Worm (Caenorhabditis elegans) whole organism, early embryonic: ENCODE results near the gene tag-115.

Experiments
- B0310.2 ChIP-seq: sonication (generic microtip); optimal IDR thresholded peaks from 2 replicates; lab custom pipeline; 2016; ENCODE audit warnings: mild to moderate bottlenecking, missing genetic modification characterization, missing compliant biosample characterization
- F13C5.2 ChIP-seq: sonication (generic microtip); optimal IDR thresholded peaks from 2 replicates; lab custom pipeline; 2017; ENCODE audit warnings: mild to moderate bottlenecking, missing genetic modification characterization, inconsistent platforms, missing compliant biosample characterization
- aly-1 ChIP-seq: sonication (generic microtip); optimal IDR thresholded peaks from 2 replicates; lab custom pipeline; 2016; ENCODE audit warnings: missing genetic modification characterization, missing compliant biosample characterization
- ama-1 ChIP-seq: fragments of 150-350 bp; optimal IDR thresholded peaks from 2 replicates; lab custom pipeline; 2014
- ceh-13 ChIP-seq: fragments of 200-800 bp; sonication (Bioruptor generic); optimal IDR thresholded peaks from 2 replicates; lab custom pipeline; 2018; ENCODE audit warnings: mild to moderate bottlenecking, missing genetic modification characterization, missing compliant biosample characterization
- ceh-36 ChIP-seq: sonication (generic microtip); optimal IDR thresholded peaks from 2 replicates; lab custom pipeline; 2016; ENCODE audit warnings: missing genetic modification characterization, inconsistent platforms, missing compliant biosample characterization
- ets-7 ChIP-seq: sonication (generic microtip); optimal IDR thresholded peaks from 2 replicates; lab custom pipeline; 2016; ENCODE audit warnings: missing genotype, missing genetic modification characterization, missing compliant biosample characterization
- flt-1 ChIP-seq: fragments of 200-800 bp; sonication (Bioruptor generic); IDR thresholded peaks from 2 replicates; pipeline ENCODE4 v1.3.6; 2022; ENCODE audit warnings: missing genetic modification characterization, missing compliant biosample characterization
- hmbx-1 ChIP-seq: sonication (generic microtip); optimal IDR thresholded peaks from 2 replicates; lab custom pipeline; 2016; ENCODE audit warnings: mild to moderate bottlenecking, missing genetic modification characterization, missing compliant biosample characterization
- hmg-4 ChIP-seq: fragments of 200-800 bp; sonication (Bioruptor generic); optimal IDR thresholded peaks from 2 replicates; lab custom pipeline; 2018; ENCODE audit warnings: mild to moderate bottlenecking, missing genetic modification characterization, missing compliant biosample characterization
- hnd-1 ChIP-seq: sonication (generic microtip); optimal IDR thresholded peaks from 2 replicates; lab custom pipeline; 2016; ENCODE audit warnings: missing genetic modification characterization, missing compliant biosample characterization
- pes-1 ChIP-seq: fragments of 200-800 bp; sonication (Bioruptor generic); IDR thresholded peaks from 2 replicates; pipeline ENCODE4 v1.3.6; 2022; ENCODE audit warnings: missing genetic modification reagents, missing genetic modification characterization, missing compliant biosample characterization
- scrt-1 ChIP-seq: fragments of 200-800 bp; sonication (Bioruptor generic); IDR thresholded peaks from 2 replicates; pipeline ENCODE4 v1.3.6; 2022; ENCODE audit warnings: missing genetic modification characterization, missing compliant biosample characterization
- sea-1 ChIP-seq: fragments of 200-800 bp; sonication (Bioruptor generic); conservative IDR thresholded peaks from 2 replicates; pipeline ENCODE4 v1.3.6; 2022; ENCODE audit warnings: missing genetic modification characterization, missing compliant biosample characterization
- tbx-11 ChIP-seq: fragments of 200-800 bp; sonication (Bioruptor generic); IDR thresholded peaks from 2 replicates; pipeline ENCODE4 v1.3.6; 2022; ENCODE audit warnings: missing genetic modification characterization, missing compliant biosample characterization
- tbx-37 ChIP-seq: fragments of 200-800 bp; sonication (Bioruptor generic); conservative IDR thresholded peaks from 2 replicates; pipeline ENCODE4 v1.3.6; 2022; ENCODE audit warnings: missing genetic modification reagents, missing genetic modification characterization, missing compliant biosample characterization
- tra-4 ChIP-seq: sonication (generic microtip); optimal IDR thresholded peaks from 2 replicates; lab custom pipeline; 2017; ENCODE audit warnings: missing genetic modification characterization, missing compliant biosample characterization

tag-115 gene

ce11 chrIV:13238943-13239861 is at the start of gene tag-115:
tag-115 (minus strand) TSS chrIV:13239414.
- no peak for TF ChIP-seq ama-1 (lab: Kevin White, UChicago)
- no peak for TF ChIP-seq hnd-1
- no peak for TF ChIP-seq ceh-36 (tag; lab: Kevin White, UChicago)
- no peak for TF ChIP-seq sea-1
- TF ChIP-seq ceh-13 = no peak
- TF ChIP-seq ets-7 (tag; lab: Kevin White, UChicago) = no peak
- no peak for TF ChIP-seq hmg-4 (GFP tag; lab: Kevin White, UChicago)
- no peak for TF ChIP-seq hmbx-1
- TF ChIP-seq tra-4 (tag; lab: Kevin White, UChicago) = no peak
- no peak for TF ChIP-seq scrt-1
- TF ChIP-seq tbx-11 (GFP tag; lab: Robert Waterston, UW) = no peak
- no peak for TF ChIP-seq F13C5.2 (tag; lab: Kevin White, UChicago)
- TF ChIP-seq aly-1 = no peak
- no peak for TF ChIP-seq flt-1 (GFP tag; lab: Robert Waterston, UW)
- no peak for TF ChIP-seq pes-1 (GFP tag; lab: Robert Waterston, UW)

ce11 chrIV:13282778-13283177 is 43.6 kb upstream of the tag-115 start, which contains the start of gene cpsf-3:
cpsf-3 (minus strand) TSS chrIV:13282878.
- TF ChIP-seq tbx-11 (GFP tag; lab: Robert Waterston, UW) = no peak
- TF ChIP-seq ceh-13 = no peak
- TF ChIP-seq tbx-37 = no peak
- TF ChIP-seq flt-1 (GFP tag; lab: Robert Waterston, UW) = no peak
- TF ChIP-seq hmg-4 (GFP tag; lab: Kevin White, UChicago) = no peak
- no peak for TF ChIP-seq ets-7 (tag; lab: Kevin White, UChicago)
- no peak for TF ChIP-seq hmbx-1
- no peak for TF ChIP-seq aly-1

- no peak for TF ChIP-seq hnd-1
- no peak for TF ChIP-seq hmg-4 (GFP tag; lab: Kevin White, UChicago)
- TF ChIP-seq ets-7 (tag; lab: Kevin White, UChicago) = no peak
- no peak for TF ChIP-seq flt-1 (GFP tag; lab: Robert Waterston, UW)
- TF ChIP-seq tbx-11 (GFP tag; lab: Robert Waterston, UW) = no peak
- no peak for TF ChIP-seq pes-1 (GFP tag; lab: Robert Waterston, UW)
- no peak for TF ChIP-seq hmbx-1
- TF ChIP-seq ceh-13 = no peak
- TF ChIP-seq ama-1 (lab: Kevin White, UChicago) = no peak
- TF ChIP-seq B0310.2 = no peak
- no peak for TF ChIP-seq tbx-37
- TF ChIP-seq tra-4 (tag; lab: Kevin White, UChicago) = no peak
- TF ChIP-seq F13C5.2 (tag; lab: Kevin White, UChicago) = no peak
- no peak for TF ChIP-seq sea-1
Observed at ce11 chrIV:13272494-13272893, 33.3 kb upstream of the tag-115 start, which contains the start of gene unc-26. unc-26 (minus strand) TSS chrIV:13272516.

- TF ChIP-seq F13C5.2 (tag; lab: Kevin White, UChicago) (no peak), flt-1 (GFP tag; lab: Robert Waterston, UW) (no peak), pes-1 (GFP tag; lab: Robert Waterston, UW) (no peak), ama-1 (lab: Kevin White, UChicago) (no peak), tbx-37 (no peak), tbx-11 (GFP tag; lab: Robert Waterston, UW) (no peak), hnd-1 (no peak), scrt-1 (no peak), hmg-4 (GFP tag; lab: Kevin White, UChicago) (no peak), hmbx-1 (no peak), aly-1 (no peak), B0310.2 (no peak), ceh-13 (no peak), tra-4 (tag; lab: Kevin White, UChicago) (no peak), sea-1 (no peak), ceh-36 (tag; lab: Kevin White, UChicago) (no peak)
Observed at ce11 chrIV:13268385-13268784, 29.2 kb upstream of the tag-115 start.

- peak; percentile 40; the same call in 1 of the 2 replicates for TF ChIP-seq tbx-37
Observed at ce11 chrIV:13262849-13263248, 23.6 kb upstream of the tag-115 start.

- TF ChIP-seq ceh-13 = no peak
- no peak for TF ChIP-seq tra-4 (tag; lab: Kevin White, UChicago)
- no peak for TF ChIP-seq pes-1 (GFP tag; lab: Robert Waterston, UW)
- no peak for TF ChIP-seq scrt-1
- TF ChIP-seq aly-1 = no peak
- no peak for TF ChIP-seq sea-1
- no peak for TF ChIP-seq flt-1 (GFP tag; lab: Robert Waterston, UW)
- TF ChIP-seq tbx-37 = no peak
- TF ChIP-seq hmg-4 (GFP tag; lab: Kevin White, UChicago) = no peak
- no peak for TF ChIP-seq ceh-36 (tag; lab: Kevin White, UChicago)
- no peak for TF ChIP-seq B0310.2
- TF ChIP-seq ets-7 (tag; lab: Kevin White, UChicago) = no peak
- no peak for TF ChIP-seq hmbx-1
- TF ChIP-seq tbx-11 (GFP tag; lab: Robert Waterston, UW) = no peak
- TF ChIP-seq F13C5.2 (tag; lab: Kevin White, UChicago) = no peak
- no peak for TF ChIP-seq ama-1 (lab: Kevin White, UChicago)
- no peak for TF ChIP-seq hnd-1
Observed at ce11 chrIV:13261778-13262177, 22.6 kb upstream of the tag-115 start.

ce11 chrIV:13258872-13259271 is 19.7 kb upstream of the tag-115 start, which contains the start of gene JC8.16:
JC8.16 (plus strand) TSS chrIV:13259172.
- TF ChIP-seq ceh-36 (tag; lab: Kevin White, UChicago) = no peak
- TF ChIP-seq hnd-1 = no peak
- TF ChIP-seq tbx-37 = no peak
- no peak for TF ChIP-seq scrt-1
- TF ChIP-seq pes-1 (GFP tag; lab: Robert Waterston, UW) = no peak
- no peak for TF ChIP-seq tbx-11 (GFP tag; lab: Robert Waterston, UW)
- TF ChIP-seq F13C5.2 (tag; lab: Kevin White, UChicago) = no peak
- no peak for TF ChIP-seq ets-7 (tag; lab: Kevin White, UChicago)
- no peak for TF ChIP-seq flt-1 (GFP tag; lab: Robert Waterston, UW)
- TF ChIP-seq B0310.2 = no peak
